Worm (Caenorhabditis elegans) whole organism, L4 larva: ENCODE data around the gene F10G7.10.

Experiments
- R02D3.7 ChIP-seq: fragments of 150-350 bp; sonication (generic microtip); optimal IDR thresholded peaks from 3 replicates; lab custom pipeline; 2014; ENCODE audit warnings: missing biosample characterization, missing genetic modification characterization
- ama-1 ChIP-seq: fragments of 150-350 bp; optimal IDR thresholded peaks from 2 replicates; lab custom pipeline; 2014; ENCODE audit warnings: inconsistent platforms, mixed read lengths
- ctbp-1 ChIP-seq: fragments of 200-800 bp; sonication (Bioruptor generic); IDR thresholded peaks from 2 replicates; pipeline ENCODE4 v1.3.6; 2022; ENCODE audit warnings: missing genetic modification reagents, missing genetic modification characterization, missing compliant biosample characterization
- hif-1 ChIP-seq, 2 experiments: sonication (generic microtip); optimal IDR thresholded peaks; 2 replicates each; lab custom pipeline; 2016 to 2017; ENCODE audit warnings: missing compliant biosample characterization in 2 of 2, missing genetic modification characterization in 2 of 2, missing genetic modification reagents in 2 of 2, missing genotype in 2 of 2, mild to moderate bottlenecking in 1 of 2
- madf-9 ChIP-seq: fragments of 200-800 bp; sonication (Bioruptor generic); conservative IDR thresholded peaks from 2 replicates; pipeline ENCODE4 v1.3.6; 2022; ENCODE audit warnings: missing genetic modification reagents, missing genetic modification characterization, missing compliant biosample characterization
- mes-2 ChIP-seq: sonication (generic microtip); optimal IDR thresholded peaks from 2 replicates; lab custom pipeline; 2016; ENCODE audit warnings: missing genotype, mild to moderate bottlenecking, missing genetic modification characterization, missing compliant biosample characterization; ENCODE audit not compliant: poor library complexity, severe bottlenecking
- mxl-2 ChIP-seq: fragments of 200-800 bp; sonication (Bioruptor generic); conservative IDR thresholded peaks from 2 replicates; pipeline ENCODE4 v1.3.6; 2022; ENCODE audit warnings: missing genetic modification reagents, missing genetic modification characterization, missing compliant biosample characterization
- nhr-237 ChIP-seq: sonication (generic microtip); optimal IDR thresholded peaks from 2 replicates; lab custom pipeline; 2017; ENCODE audit warnings: missing biosample characterization, missing genetic modification characterization
- nhr-6 ChIP-seq: fragments of 150-350 bp; optimal IDR thresholded peaks from 2 replicates; lab custom pipeline; 2014; ENCODE audit warnings: missing biosample characterization, missing genetic modification characterization
- rbr-2 ChIP-seq: sonication (generic microtip); optimal IDR thresholded peaks from 2 replicates; lab custom pipeline; 2016; ENCODE audit warnings: missing genotype, missing genetic modification characterization, missing compliant biosample characterization
- tag-97 ChIP-seq: fragments of 200-800 bp; sonication (Bioruptor generic); IDR thresholded peaks from 2 replicates; pipeline ENCODE4 v1.3.6; 2022; ENCODE audit warnings: missing genetic modification characterization, missing compliant biosample characterization
- unc-62 ChIP-seq, 3 experiments: fragments of 150-350 bp in 1 of 3; sonication (generic microtip); optimal IDR thresholded peaks in 2 of 3; peaks in 1 of 3; 1 replicate in 1 of 3; 2 replicates in 2 of 3; lab custom pipeline; 2014 to 2017; ENCODE audit warnings: missing biosample characterization in 3 of 3, missing genetic modification characterization in 3 of 3, missing genetic modification reagents in 3 of 3, missing genotype in 1 of 3
- zip-2 ChIP-seq: fragments of 150-350 bp; optimal IDR thresholded peaks from 2 replicates; lab custom pipeline; 2014; ENCODE audit warnings: missing biosample characterization, missing genetic modification characterization

DNA sequence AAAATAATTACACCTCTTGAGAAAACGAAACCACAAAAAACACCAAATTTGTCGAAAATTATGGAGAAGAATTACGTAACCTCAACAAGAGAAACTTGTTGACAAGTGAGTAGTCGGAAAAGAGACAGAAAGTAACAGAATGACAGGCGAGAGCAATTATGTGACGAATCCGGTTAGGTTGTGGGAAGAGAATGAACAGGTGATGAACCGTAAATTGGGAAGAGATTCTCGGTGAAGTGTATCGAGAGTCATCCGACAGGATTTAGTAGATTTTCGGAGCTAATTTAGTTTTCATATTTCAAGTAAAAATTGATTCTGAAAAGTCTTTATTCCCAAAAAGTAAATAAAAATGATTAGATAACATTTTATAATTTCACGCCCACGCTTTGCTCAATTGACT lies 44.7 kb downstream of the F10G7.10 start, which contains the start of gene T05A7.7:
- TF ChIP-seq mxl-2 (no peak), madf-9 (GFP tag; lab: Robert Waterston, UW) (no peak), ctbp-1 (GFP tag; lab: Robert Waterston, UW) (no peak), tag-97 (GFP tag; lab: Robert Waterston, UW) (no peak), rbr-2 (tag; lab: Kevin White, UChicago) (no peak), nhr-237 (tag; lab: Kevin White, UChicago) (no peak), zip-2 (no peak), mes-2 (tag; lab: Kevin White, UChicago) (no peak), hif-1 (tag; optimal IDR thresholded peaks at IDR 0.05; lab: Kevin White, UChicago) (no peak), ama-1 (lab: Kevin White, UChicago) (no peak), nhr-6 (no peak), unc-62 (GFP tag; optimal IDR thresholded peaks at IDR 0.05 in 1 of 2; lab: Kevin White, UChicago) (no peak), unc-62 (tag; optimal IDR thresholded peaks at IDR 0.05; lab: Kevin White, UChicago) (no peak), R02D3.7 (tag; lab: Kevin White, UChicago) (no peak)
